Fruit fly (Drosophila melanogaster): ENCODE results near the gene Dnaaf5.

Gene Dnaaf5

dm6 chr3R:14330654-14331053, 30.9 kb downstream of the Dnaaf5 start:
- peak; percentile 65; the same call in 1 of the 2 replicates for TF ChIP-seq CG4360 (GFP tag; IDR thresholded peaks at IDR 0.05)
- peak; percentile 19 for TF ChIP-seq Dp (GFP tag; optimal IDR thresholded peaks at IDR 0.05)
- peak; percentile 28 for TF ChIP-seq stwl (tag; optimal IDR thresholded peaks at IDR 0.05)
- peak; percentile 27; the same call in 1 of the 2 replicates for TF ChIP-seq CG9215 (GFP tag; IDR thresholded peaks at IDR 0.05)
- TF ChIP-seq otp (GFP tag; IDR thresholded peaks at IDR 0.05): no peak
- TF ChIP-seq CG12236 (GFP tag; optimal IDR thresholded peaks at IDR 0.05): no peak
- TF ChIP-seq gce (GFP tag; IDR thresholded peaks at IDR 0.05): no peak

dm6 chr3R:14329549-14329948, 32.0 kb downstream of the Dnaaf5 start:
- TF ChIP-seq D19B (GFP tag; optimal IDR thresholded peaks at IDR 0.05) (peak; percentile 51), onecut (GFP tag; IDR thresholded peaks at IDR 0.05) (no peak)

- TF ChIP-seq Bteb2 (GFP tag; optimal IDR thresholded peaks at IDR 0.05) (peak; percentile 64), jigr1 (GFP tag; IDR thresholded peaks at IDR 0.05) (no peak), CG13123 (GFP tag; optimal IDR thresholded peaks at IDR 0.05) (peak; percentile 63), ems (GFP tag; optimal IDR thresholded peaks at IDR 0.05) (peak; percentile 64), pnt (GFP tag; optimal IDR thresholded peaks at IDR 0.05) (peak; percentile 24), exex (tag; optimal IDR thresholded peaks at IDR 0.05) (peak; percentile 40), Lhr (GFP tag; optimal IDR thresholded peaks at IDR 0.05) (peak; percentile 13), Med (GFP tag) (peak; percentile 95), tx (GFP tag; optimal IDR thresholded peaks at IDR 0.05) (peak; percentile 0), inv (GFP tag; IDR thresholded peaks at IDR 0.05; ENCODE audit: partially characterized antibody) (peak; percentile 15; the same call in 1 of the 2 replicates), CG6254 (GFP tag; optimal IDR thresholded peaks at IDR 0.05) (peak; percentile 66), CG3163 (GFP tag; optimal IDR thresholded peaks at IDR 0.05) (no peak), CG12155 (GFP tag; optimal IDR thresholded peaks at IDR 0.05) (peak; percentile 63), Dip2 (GFP tag; IDR thresholded peaks at IDR 0.05) (no peak), CG10462 (GFP tag; optimal IDR thresholded peaks at IDR 0.05) (peak; percentile 69), CG43689 (GFP tag; IDR thresholded peaks at IDR 0.05) (no peak), pho (GFP tag; optimal IDR thresholded peaks at IDR 0.05) (peak; percentile 53), Nf-YB (GFP tag; optimal IDR thresholded peaks at IDR 0.05) (peak; percentile 68), ap (GFP tag; IDR thresholded peaks at IDR 0.05) (peak; percentile 20; the same call in 1 of the 2 replicates), CG8765 (GFP tag; IDR thresholded peaks at IDR 0.05) (peak; percentile 15; the same call in 1 of the 2 replicates), tna (GFP tag; IDR thresholded peaks at IDR 0.05; ENCODE audit: partially characterized antibody) (no peak), CG4730 (GFP tag; IDR thresholded peaks at IDR 0.05) (peak; percentile 49), CG6791 (GFP tag; IDR thresholded peaks at IDR 0.05; ENCODE audit: partially characterized antibody) (0 out of 3 replicates have a peak, but pooled peaks have one; percentile 7), Hr51 (GFP tag; optimal IDR thresholded peaks at IDR 0.05) (peak; percentile 71 to 82), lola (GFP tag; optimal IDR thresholded peaks at IDR 0.05) (peak in 1 of 3 experiments; percentile 77), cad (GFP tag; optimal IDR thresholded peaks at IDR 0.05) (no peak), D19A (tag; optimal IDR thresholded peaks at IDR 0.05) (peak; percentile 77), ase (GFP tag; IDR thresholded peaks at IDR 0.05) (0 out of 3 replicates have a peak, but pooled peaks have one; percentile 48), CG32767 (GFP tag; IDR thresholded peaks at IDR 0.05) (peak; percentile 58), fd3F (GFP tag; optimal IDR thresholded peaks at IDR 0.05) (peak; percentile 62), Camta (GFP tag; optimal IDR thresholded peaks at IDR 0.05) (peak; percentile 40), CG10431 (GFP tag; optimal IDR thresholded peaks at IDR 0.05) (peak; percentile 63), az2 (GFP tag; optimal IDR thresholded peaks at IDR 0.05) (peak; percentile 79), fd96Cb (tag; optimal IDR thresholded peaks at IDR 0.05) (peak; percentile 70), mld (GFP tag; IDR thresholded peaks at IDR 0.05; ENCODE audit: partially characterized antibody) (no peak), schlank (tag; optimal IDR thresholded peaks at IDR 0.05) (peak; percentile 12), CG30431 (GFP tag; optimal IDR thresholded peaks at IDR 0.05) (peak; percentile 45)
These were observed 34.0 kb downstream of the Dnaaf5 start, which contains the start of gene spn-B for dm6 chr3R:14327472-14328104. Gene spn-B (plus strand): TSS chr3R:14328051.
